In genomic region chr3R:14716188-14717075, dm6 we compare ENCODE assay signal across 1 fruit fly cellular context.
TF ChIP-seq lines count a peak whose summit lies in the region.

No protein-coding gene starts in this region.

TF ChIP-seq in whole organism, embryonic, 481 proteins besides CTCF, POLR2A, EP300 and RAD21 (continued from another document):
- TF ChIP-seq cas (GFP tag; IDR thresholded peaks at IDR 0.05; lab: Robert Waterston, UW): no peak
- TF ChIP-seq E2f2 (GFP tag; IDR thresholded peaks at IDR 0.05; lab: Robert Waterston, UW): no peak
- TF ChIP-seq CG17361 (GFP tag; IDR thresholded peaks at IDR 0.05; lab: Robert Waterston, UW): peak; percentile 59; the same call in 2 of the 3 replicates
- TF ChIP-seq CG14667 (GFP tag; IDR thresholded peaks at IDR 0.05; lab: Robert Waterston, UW): no peak
- TF ChIP-seq zen2 (GFP tag; IDR thresholded peaks at IDR 0.05; lab: Robert Waterston, UW; ENCODE audit: partially characterized antibody): no peak
- TF ChIP-seq CG4424 (GFP tag; optimal IDR thresholded peaks at IDR 0.05; lab: Kevin White, UChicago): no peak
- TF ChIP-seq sc (optimal IDR thresholded peaks at IDR 0.05; lab: Kevin White, UChicago): no peak
- no peak for TF ChIP-seq sc (GFP tag; optimal IDR thresholded peaks at IDR 0.05; lab: Kevin White, UChicago)
- peak; percentile 38 for TF ChIP-seq CG10979 (tag; optimal IDR thresholded peaks at IDR 0.05; lab: Kevin White, UChicago)
- peak; percentile 34 for TF ChIP-seq CG33557 (GFP tag; optimal IDR thresholded peaks at IDR 0.05; lab: Kevin White, UChicago)
- peak; percentile 98 for TF ChIP-seq D19A (tag; optimal IDR thresholded peaks at IDR 0.05; lab: Kevin White, UChicago)
- peak; percentile 15 for TF ChIP-seq CG7839 (tag; optimal IDR thresholded peaks at IDR 0.05; lab: Kevin White, UChicago)
- TF ChIP-seq CG2129 (GFP tag; IDR thresholded peaks at IDR 0.05; lab: Robert Waterston, UW; ENCODE audit: partially characterized antibody): no peak
- TF ChIP-seq crol (GFP tag; IDR thresholded peaks at IDR 0.05; lab: Robert Waterston, UW): peak; percentile 70
- no peak for TF ChIP-seq Doc2 (GFP tag; IDR thresholded peaks at IDR 0.05; lab: Robert Waterston, UW)
- TF ChIP-seq CG9817 (tag; optimal IDR thresholded peaks at IDR 0.05; lab: Kevin White, UChicago): no peak
- TF ChIP-seq usp (GFP tag; optimal IDR thresholded peaks at IDR 0.05; lab: Kevin White, UChicago): no peak
- no peak for TF ChIP-seq gsb-n (tag; optimal IDR thresholded peaks at IDR 0.05; lab: Kevin White, UChicago)
- TF ChIP-seq twi (tag; optimal IDR thresholded peaks at IDR 0.05; lab: Kevin White, UChicago): peak; percentile 76
- TF ChIP-seq nom (GFP tag; optimal IDR thresholded peaks at IDR 0.05; lab: Kevin White, UChicago): peak; percentile 36
- peak; percentile 46 for TF ChIP-seq grn (GFP tag; optimal IDR thresholded peaks at IDR 0.05; lab: Kevin White, UChicago)
- no peak for TF ChIP-seq cad (GFP tag; optimal IDR thresholded peaks at IDR 0.05; lab: Kevin White, UChicago)
- peak in 1 of 2 experiments; percentile 11 for TF ChIP-seq bsh (GFP tag; optimal IDR thresholded peaks at IDR 0.05; lab: Kevin White, UChicago)
- TF ChIP-seq vfl (GFP tag; optimal IDR thresholded peaks at IDR 0.05; lab: Kevin White, UChicago): no peak
- no peak for TF ChIP-seq CG12391 (tag; optimal IDR thresholded peaks at IDR 0.05; lab: Kevin White, UChicago)
- no peak for TF ChIP-seq CG12769 (tag; optimal IDR thresholded peaks at IDR 0.05; lab: Kevin White, UChicago)
- TF ChIP-seq crp (GFP tag; optimal IDR thresholded peaks at IDR 0.05; lab: Kevin White, UChicago): no peak
- TF ChIP-seq C15 (GFP tag; IDR thresholded peaks at IDR 0.05; lab: Robert Waterston, UW): no peak
- no peak for TF ChIP-seq Hr78 (GFP tag; optimal IDR thresholded peaks at IDR 0.05; lab: Kevin White, UChicago)
- TF ChIP-seq Meics (GFP tag; optimal IDR thresholded peaks at IDR 0.05; lab: Kevin White, UChicago): no peak
- TF ChIP-seq CG1602 (GFP tag; optimal IDR thresholded peaks at IDR 0.05; lab: Kevin White, UChicago): no peak
- TF ChIP-seq CG10959 (GFP tag; IDR thresholded peaks at IDR 0.05; lab: Robert Waterston, UW): no peak
- 0 out of 4 replicates have a peak, but pooled peaks have one; percentile 41 for TF ChIP-seq chinmo (GFP tag; IDR thresholded peaks at IDR 0.05; lab: Robert Waterston, UW; ENCODE audit: partially characterized antibody)
- TF ChIP-seq NC2α (GFP tag; optimal IDR thresholded peaks at IDR 0.05; lab: Kevin White, UChicago): no peak
- no peak for TF ChIP-seq ro (GFP tag; IDR thresholded peaks at IDR 0.05; lab: Robert Waterston, UW)
- TF ChIP-seq MESR4 (GFP tag; optimal IDR thresholded peaks at IDR 0.05; lab: Kevin White, UChicago): no peak
- TF ChIP-seq Antp (GFP tag; optimal IDR thresholded peaks at IDR 0.05; lab: Kevin White, UChicago): no peak
- TF ChIP-seq nau (GFP tag; optimal IDR thresholded peaks at IDR 0.05; lab: Kevin White, UChicago): no peak
- no peak for TF ChIP-seq CG8281 (tag; optimal IDR thresholded peaks at IDR 0.05; lab: Kevin White, UChicago)
- TF ChIP-seq vvl (GFP tag; IDR thresholded peaks at IDR 0.05; lab: Robert Waterston, UW): 0 out of 2 replicates have a peak, but pooled peaks have one; percentile 6
- TF ChIP-seq CG4360 (GFP tag; IDR thresholded peaks at IDR 0.05; lab: Robert Waterston, UW): 0 out of 2 replicates have a peak, but pooled peaks have one; percentile 45
- no peak for TF ChIP-seq B-H2 (GFP tag; optimal IDR thresholded peaks at IDR 0.05; lab: Kevin White, UChicago)
- 0 out of 2 replicates have a peak, but pooled peaks have one; percentile 37 for TF ChIP-seq nerfin-2 (GFP tag; IDR thresholded peaks at IDR 0.05; lab: Robert Waterston, UW; ENCODE audit: partially characterized antibody)
- no peak for TF ChIP-seq CG6791 (GFP tag; IDR thresholded peaks at IDR 0.05; lab: Robert Waterston, UW; ENCODE audit: partially characterized antibody)
- peak; percentile 7 for TF ChIP-seq CG7556 (GFP tag; optimal IDR thresholded peaks at IDR 0.05; lab: Kevin White, UChicago)
- TF ChIP-seq Dip2 (GFP tag; IDR thresholded peaks at IDR 0.05; lab: Robert Waterston, UW): no peak
- TF ChIP-seq Lpt (GFP tag; optimal IDR thresholded peaks at IDR 0.05; lab: Kevin White, UChicago): no peak
- no peak for TF ChIP-seq jigr1 (GFP tag; IDR thresholded peaks at IDR 0.05; lab: Robert Waterston, UW)
- no peak for TF ChIP-seq Atf3 (GFP tag; optimal IDR thresholded peaks at IDR 0.05; lab: Kevin White, UChicago)
- TF ChIP-seq CG11456 (GFP tag; IDR thresholded peaks at IDR 0.05; lab: Robert Waterston, UW): no peak
- no peak for TF ChIP-seq ara (GFP tag; IDR thresholded peaks at IDR 0.05; lab: Robert Waterston, UW)
- no peak for TF ChIP-seq CG10321 (GFP tag; IDR thresholded peaks at IDR 0.05; lab: Robert Waterston, UW)
- TF ChIP-seq fd3F (GFP tag; optimal IDR thresholded peaks at IDR 0.05; lab: Kevin White, UChicago): no peak
- TF ChIP-seq CG10267 (tag; optimal IDR thresholded peaks at IDR 0.05; lab: Kevin White, UChicago): no peak
- no peak for TF ChIP-seq exex (tag; optimal IDR thresholded peaks at IDR 0.05; lab: Kevin White, UChicago)
- TF ChIP-seq Doc3 (GFP tag; IDR thresholded peaks at IDR 0.05; lab: Robert Waterston, UW; ENCODE audit: partially characterized antibody): no peak
- no peak for TF ChIP-seq prd (optimal IDR thresholded peaks at IDR 0.05; lab: Kevin White, UChicago)
- TF ChIP-seq prd (GFP tag; IDR thresholded peaks at IDR 0.05; lab: Robert Waterston, UW): no peak; the same call in 2 of the 3 replicates
- no peak for TF ChIP-seq CG8290 (GFP tag; optimal IDR thresholded peaks at IDR 0.05; lab: Kevin White, UChicago)
- peak in 1 of 2 experiments; percentile 4 for TF ChIP-seq CG8290 (tag; optimal IDR thresholded peaks at IDR 0.05; lab: Kevin White, UChicago)
- TF ChIP-seq CG8924 (tag; optimal IDR thresholded peaks at IDR 0.05; lab: Kevin White, UChicago): no peak
- no peak for TF ChIP-seq CG18764 (GFP tag; optimal IDR thresholded peaks at IDR 0.05; lab: Kevin White, UChicago)
- no peak for TF ChIP-seq Asciz (GFP tag; optimal IDR thresholded peaks at IDR 0.05; lab: Kevin White, UChicago)
- no peak for TF ChIP-seq pros (GFP tag; optimal IDR thresholded peaks at IDR 0.05; lab: Kevin White, UChicago)
- TF ChIP-seq BEAF-32 (GFP tag; optimal IDR thresholded peaks at IDR 0.05; lab: Kevin White, UChicago): no peak
- no peak for TF ChIP-seq fru (optimal IDR thresholded peaks at IDR 0.05; lab: Kevin White, UChicago)
- no peak for TF ChIP-seq Bdp1 (GFP tag; optimal IDR thresholded peaks at IDR 0.05; lab: Kevin White, UChicago)
- TF ChIP-seq insv (GFP tag; optimal IDR thresholded peaks at IDR 0.05; lab: Kevin White, UChicago): no peak
- TF ChIP-seq BtbVII (GFP tag; optimal IDR thresholded peaks at IDR 0.05; lab: Kevin White, UChicago): no peak
- no peak for TF ChIP-seq CG14860 (GFP tag; IDR thresholded peaks at IDR 0.05; lab: Robert Waterston, UW; ENCODE audit: partially characterized antibody)
- no peak for TF ChIP-seq Hmr (GFP tag; optimal IDR thresholded peaks at IDR 0.05; lab: Kevin White, UChicago)
- TF ChIP-seq Sry-δ (GFP tag; optimal IDR thresholded peaks at IDR 0.05; lab: Kevin White, UChicago): no peak
- no peak for TF ChIP-seq CG4328 (GFP tag; optimal IDR thresholded peaks at IDR 0.05; lab: Kevin White, UChicago)
- TF ChIP-seq sug (tag; optimal IDR thresholded peaks at IDR 0.05; lab: Kevin White, UChicago): no peak
- TF ChIP-seq CG32532 (GFP tag; IDR thresholded peaks at IDR 0.05; lab: Robert Waterston, UW): no peak
- no peak for TF ChIP-seq fd102C (GFP tag; optimal IDR thresholded peaks at IDR 0.05; lab: Kevin White, UChicago)
- no peak for TF ChIP-seq pho (GFP tag; optimal IDR thresholded peaks at IDR 0.05; lab: Kevin White, UChicago)
- TF ChIP-seq abd-A (tag; optimal IDR thresholded peaks at IDR 0.05; lab: Kevin White, UChicago): peak; percentile 73
- no peak for TF ChIP-seq wdn (GFP tag; IDR thresholded peaks at IDR 0.05; lab: Robert Waterston, UW)
- peak; percentile 11 for TF ChIP-seq CG14710 (tag; optimal IDR thresholded peaks at IDR 0.05; lab: Kevin White, UChicago)
- TF ChIP-seq emc (GFP tag; optimal IDR thresholded peaks at IDR 0.05; lab: Kevin White, UChicago): no peak
- TF ChIP-seq Dll (GFP tag; IDR thresholded peaks at IDR 0.05; lab: Robert Waterston, UW; ENCODE audit: partially characterized antibody): no peak
- TF ChIP-seq sens (GFP tag; lab: Kevin White, UChicago): peak; percentile 83
- no peak for TF ChIP-seq Fer3 (tag; optimal IDR thresholded peaks at IDR 0.05; lab: Kevin White, UChicago)
- no peak for TF ChIP-seq Hr39 (optimal IDR thresholded peaks at IDR 0.05; lab: Kevin White, UChicago)
- TF ChIP-seq HLH3B (GFP tag; IDR thresholded peaks at IDR 0.05; lab: Robert Waterston, UW): peak; percentile 10; the same call in 1 of the 2 replicates
- TF ChIP-seq CG1792 (GFP tag; optimal IDR thresholded peaks at IDR 0.05; lab: Kevin White, UChicago): no peak
- TF ChIP-seq al (GFP tag; IDR thresholded peaks at IDR 0.05; lab: Robert Waterston, UW): no peak
- peak; percentile 10; the same call in 1 of the 2 replicates for TF ChIP-seq Xrp1 (GFP tag; IDR thresholded peaks at IDR 0.05; lab: Robert Waterston, UW)
- no peak for TF ChIP-seq CG15696 (tag; optimal IDR thresholded peaks at IDR 0.05; lab: Kevin White, UChicago)
- TF ChIP-seq CG43689 (GFP tag; IDR thresholded peaks at IDR 0.05; lab: Robert Waterston, UW): no peak
- no peak for TF ChIP-seq CG12942 (GFP tag; optimal IDR thresholded peaks at IDR 0.05; lab: Kevin White, UChicago)
- TF ChIP-seq B-H1 (GFP tag; IDR thresholded peaks at IDR 0.05; lab: Robert Waterston, UW): no peak
- TF ChIP-seq CG12219 (GFP tag; optimal IDR thresholded peaks at IDR 0.05; lab: Kevin White, UChicago): no peak
- TF ChIP-seq otp (GFP tag; IDR thresholded peaks at IDR 0.05; lab: Robert Waterston, UW): no peak
- TF ChIP-seq scrt (GFP tag; optimal IDR thresholded peaks at IDR 0.05; lab: Kevin White, UChicago): no peak
- no peak for TF ChIP-seq CG15073 (GFP tag; optimal IDR thresholded peaks at IDR 0.05; lab: Kevin White, UChicago)
- no peak for TF ChIP-seq CG9609 (GFP tag; optimal IDR thresholded peaks at IDR 0.05; lab: Kevin White, UChicago)
- TF ChIP-seq btn (GFP tag; optimal IDR thresholded peaks at IDR 0.05; lab: Kevin White, UChicago): no peak
- no peak for TF ChIP-seq CG7745 (tag; optimal IDR thresholded peaks at IDR 0.05; lab: Kevin White, UChicago)
- peak; percentile 3 for TF ChIP-seq dmrt99B (tag; optimal IDR thresholded peaks at IDR 0.05; lab: Kevin White, UChicago)
- TF ChIP-seq CG1529 (GFP tag; optimal IDR thresholded peaks at IDR 0.05; lab: Kevin White, UChicago): no peak
- TF ChIP-seq pita (GFP tag; optimal IDR thresholded peaks at IDR 0.05; lab: Kevin White, UChicago): no peak
- TF ChIP-seq br (optimal IDR thresholded peaks at IDR 0.05; lab: Kevin White, UChicago): no peak
- TF ChIP-seq Rfx (GFP tag; IDR thresholded peaks at IDR 0.05; lab: Robert Waterston, UW): no peak
- TF ChIP-seq ssp (GFP tag; IDR thresholded peaks at IDR 0.05; lab: Robert Waterston, UW): no peak
- 0 out of 3 replicates have a peak, but pooled peaks have one; percentile 50 for TF ChIP-seq sr (GFP tag; IDR thresholded peaks at IDR 0.05; lab: Robert Waterston, UW)
- no peak for TF ChIP-seq CG8089 (GFP tag; optimal IDR thresholded peaks at IDR 0.05; lab: Kevin White, UChicago)
- TF ChIP-seq crc (GFP tag; optimal IDR thresholded peaks at IDR 0.05; lab: Kevin White, UChicago): no peak
- no peak for TF ChIP-seq esg (GFP tag; conservative IDR thresholded peaks at IDR 0.05; lab: Robert Waterston, UW)
- no peak for TF ChIP-seq dysf (GFP tag; IDR thresholded peaks at IDR 0.05; lab: Robert Waterston, UW)
- no peak for TF ChIP-seq Dek (tag; optimal IDR thresholded peaks at IDR 0.05; lab: Kevin White, UChicago)
- no peak for TF ChIP-seq NFAT (GFP tag; IDR thresholded peaks at IDR 0.05; lab: Robert Waterston, UW)
- peak; percentile 1 for TF ChIP-seq run (tag; optimal IDR thresholded peaks at IDR 0.05; lab: Kevin White, UChicago)
